Fruit fly (Drosophila melanogaster): ENCODE data around the gene CG7202.

The CG7202 gene

dm6 chr3L:21515823-21516715 is 23.5 kb upstream of the CG7202 start, which contains the start of the genes SAK and Cdk12 (continued):
- TF ChIP-seq vnd (GFP tag; IDR thresholded peaks at IDR 0.05; ENCODE audit: partially characterized antibody) (0 out of 3 replicates have a peak, but pooled peaks have one; percentile 39), slbo (GFP tag; IDR thresholded peaks at IDR 0.05) (peak; percentile 92), so (GFP tag; IDR thresholded peaks at IDR 0.05) (peak; percentile 87)

dm6 chr3L:21509488-21510122 is 17.0 kb upstream of the CG7202 start:
- TF ChIP-seq CG10366 (GFP tag; IDR thresholded peaks at IDR 0.05) (0 out of 2 replicates have a peak, but pooled peaks have one; percentile 12), CG3163 (GFP tag; optimal IDR thresholded peaks at IDR 0.05) (peak; percentile 93), ci (GFP tag; IDR thresholded peaks at IDR 0.05) (peak; percentile 71; the same call in 2 of the 3 replicates), jing (GFP tag; optimal IDR thresholded peaks at IDR 0.05) (no peak), Trl (optimal IDR thresholded peaks at IDR 0.05) (peak; percentile 63 to 74), Trl (GFP tag; optimal IDR thresholded peaks at IDR 0.05) (peak; percentile 14), CG10462 (GFP tag; optimal IDR thresholded peaks at IDR 0.05) (peak; percentile 21), CG2678 (tag; optimal IDR thresholded peaks at IDR 0.05) (peak; percentile 50), CG17328 (GFP tag; IDR thresholded peaks at IDR 0.05) (peak; percentile 51), CG7839 (tag; optimal IDR thresholded peaks at IDR 0.05) (peak; percentile 35), Atf-2 (GFP tag; optimal IDR thresholded peaks at IDR 0.05) (peak; percentile 5), ind (GFP tag; optimal IDR thresholded peaks at IDR 0.05) (peak; percentile 39), Max (GFP tag; optimal IDR thresholded peaks at IDR 0.05) (peak; percentile 4), CG10321 (GFP tag; IDR thresholded peaks at IDR 0.05) (no peak), Med (GFP tag) (peak; percentile 71), CG10209 (GFP tag; optimal IDR thresholded peaks at IDR 0.05) (peak; percentile 57), Rfx (GFP tag; IDR thresholded peaks at IDR 0.05) (peak; percentile 66), CG3281 (GFP tag; optimal IDR thresholded peaks at IDR 0.05) (peak; percentile 49), prd (optimal IDR thresholded peaks at IDR 0.05) (no peak), prd (GFP tag; IDR thresholded peaks at IDR 0.05) (peak; percentile 53; the same call in 2 of the 3 replicates), CG10979 (tag; optimal IDR thresholded peaks at IDR 0.05) (peak; percentile 41), CG11504 (tag; optimal IDR thresholded peaks at IDR 0.05) (peak; percentile 62), sisA (GFP tag; IDR thresholded peaks at IDR 0.05) (no peak), pb (GFP tag; optimal IDR thresholded peaks at IDR 0.05) (peak; percentile 17), CG8359 (GFP tag; optimal IDR thresholded peaks at IDR 0.05; ENCODE audit: borderline replicate concordance) (peak; percentile 3), CG13424 (tag; optimal IDR thresholded peaks at IDR 0.05) (peak; percentile 33), stwl (tag; optimal IDR thresholded peaks at IDR 0.05) (no peak), CG13775 (GFP tag; optimal IDR thresholded peaks at IDR 0.05) (peak; percentile 28), Atf6 (GFP tag; IDR thresholded peaks at IDR 0.05) (0 out of 2 replicates have a peak, but pooled peaks have one; percentile 18), CoRest (tag; optimal IDR thresholded peaks at IDR 0.05) (peak; percentile 33), zen2 (GFP tag; IDR thresholded peaks at IDR 0.05; ENCODE audit: partially characterized antibody) (no peak), TFAM (GFP tag; optimal IDR thresholded peaks at IDR 0.05) (no peak), kay (GFP tag; optimal IDR thresholded peaks at IDR 0.05) (no peak), dpn (GFP tag; optimal IDR thresholded peaks at IDR 0.05) (peak; percentile 29), Camta (GFP tag; optimal IDR thresholded peaks at IDR 0.05) (peak; percentile 23), insv (GFP tag; optimal IDR thresholded peaks at IDR 0.05) (no peak), CG18262 (tag; optimal IDR thresholded peaks at IDR 0.05) (peak; percentile 52), gro (GFP tag; optimal IDR thresholded peaks at IDR 0.05) (peak; percentile 39), dmrt11E (tag; optimal IDR thresholded peaks at IDR 0.05) (peak; percentile 38), HLH54F (GFP tag; optimal IDR thresholded peaks at IDR 0.05) (peak; percentile 6), HLH3B (GFP tag; IDR thresholded peaks at IDR 0.05) (peak; percentile 38; the same call in 1 of the 2 replicates), Hand (GFP tag; optimal IDR thresholded peaks at IDR 0.05) (peak; percentile 35), Taf1 (GFP tag; IDR thresholded peaks at IDR 0.05) (no peak)
